Fruit fly (Drosophila melanogaster) whole organism, embryonic: ENCODE measurements around the gene Mettl4.

Source experiments
- Blimp-1 ChIP-seq: fragments of 200-800 bp; sonication (Bioruptor generic); optimal IDR thresholded peaks from 3 replicates; lab custom pipeline; 2018; ENCODE audit warnings: missing biosample characterization, missing genetic modification characterization, mild to moderate bottlenecking, moderate library complexity, missing genetic modification reagents
- CG11398 ChIP-seq: fragments of 200-800 bp; sonication (Bioruptor generic); optimal IDR thresholded peaks from 2 replicates; lab custom pipeline; 2016; ENCODE audit warnings: missing biosample characterization, missing genetic modification characterization
- CG12769 ChIP-seq: fragments of 200-800 bp; sonication (Bioruptor generic); optimal IDR thresholded peaks from 2 replicates; lab custom pipeline; 2019; ENCODE audit warnings: missing biosample characterization, mild to moderate bottlenecking, missing genetic modification characterization, moderate library complexity
- CG13894 ChIP-seq: fragments of 200-800 bp; sonication (Bioruptor generic); optimal IDR thresholded peaks from 3 replicates; lab custom pipeline; 2018; ENCODE audit warnings: missing biosample characterization, mild to moderate bottlenecking, missing genetic modification characterization, moderate library complexity
- CG14860 ChIP-seq: fragments of 200-800 bp; sonication (Bioruptor generic); IDR thresholded peaks from 3 replicates; pipeline ENCODE4 v1.3.6; 2022; ENCODE audit warnings: missing biosample characterization, missing genetic modification characterization; ENCODE audit not compliant: partially characterized antibody
- CG15269 ChIP-seq: fragments of 200-800 bp; sonication (Bioruptor generic); optimal IDR thresholded peaks from 2 replicates; lab custom pipeline; 2018; ENCODE audit warnings: missing biosample characterization, mild to moderate bottlenecking, missing genetic modification characterization, moderate library complexity
- CG16813 ChIP-seq: fragments of 200-800 bp; sonication (Bioruptor generic); IDR thresholded peaks from 3 replicates; pipeline ENCODE4 v1.3.6; 2022; ENCODE audit warnings: missing biosample characterization, missing genetic modification characterization; ENCODE audit not compliant: partially characterized antibody
- CG17359 ChIP-seq: fragments of 200-800 bp; sonication (Bioruptor generic); optimal IDR thresholded peaks from 3 replicates; lab custom pipeline; 2018; ENCODE audit warnings: missing biosample characterization, mild to moderate bottlenecking, missing genetic modification characterization, moderate library complexity
- CG2199 ChIP-seq: fragments of 200-800 bp; sonication (Bioruptor generic); IDR thresholded peaks from 3 replicates; pipeline ENCODE4 v1.3.6; 2022; ENCODE audit warnings: missing biosample characterization, missing genetic modification characterization
- CG32767 ChIP-seq: fragments of 200-800 bp; sonication (Bioruptor generic); IDR thresholded peaks from 2 replicates; pipeline ENCODE4 v1.3.6; 2022; ENCODE audit warnings: missing biosample characterization, missing genetic modification characterization
- CG32772 ChIP-seq: fragments of 200-800 bp; sonication (Bioruptor generic); IDR thresholded peaks from 2 replicates; pipeline ENCODE4 v1.3.6; 2022; ENCODE audit warnings: missing biosample characterization, missing genetic modification characterization
- CG6272 ChIP-seq: fragments of 200-800 bp; sonication (Bioruptor generic); IDR thresholded peaks from 2 replicates; pipeline ENCODE4 v1.3.6; 2022; ENCODE audit warnings: missing biosample characterization, missing genetic modification characterization
- CG6683 ChIP-seq: fragments of 200-800 bp; sonication (Bioruptor generic); optimal IDR thresholded peaks from 2 replicates; lab custom pipeline; 2017; ENCODE audit warnings: missing biosample characterization, mild to moderate bottlenecking, missing genetic modification characterization, missing genetic modification reagents
- CoRest ChIP-seq: fragments of 200-800 bp; sonication (Bioruptor generic); optimal IDR thresholded peaks from 3 replicates; lab custom pipeline; 2018; ENCODE audit warnings: missing biosample characterization, mild to moderate bottlenecking, missing genetic modification characterization, moderate library complexity
- D19A ChIP-seq: fragments of 200-800 bp; optimal IDR thresholded peaks from 3 replicates; lab custom pipeline; 2019; ENCODE audit warnings: missing biosample characterization, mild to moderate bottlenecking, missing genetic modification characterization, moderate library complexity
- Deaf1 ChIP-seq: fragments of 200-800 bp; optimal IDR thresholded peaks from 3 replicates; lab custom pipeline; 2019; ENCODE audit warnings: missing biosample characterization, mild to moderate bottlenecking, missing genetic modification characterization, moderate library complexity
- Doc3 ChIP-seq: fragments of 200-800 bp; sonication (Bioruptor generic); IDR thresholded peaks from 3 replicates; pipeline ENCODE4 v1.3.6; 2022; ENCODE audit warnings: missing biosample characterization, missing genetic modification characterization; ENCODE audit not compliant: partially characterized antibody
- Hand ChIP-seq: fragments of 200-800 bp; sonication (Bioruptor generic); optimal IDR thresholded peaks from 2 replicates; lab custom pipeline; 2017; ENCODE audit warnings: mild to moderate bottlenecking, missing biosample characterization, missing genetic modification reagents, missing genetic modification characterization
- Hr51 ChIP-seq, 2 experiments: fragments of 200-800 bp; sonication (Bioruptor generic); optimal IDR thresholded peaks; 2 replicates in 1 of 2; 3 replicates in 1 of 2; lab custom pipeline; 2016 to 2018; ENCODE audit warnings: missing biosample characterization in 2 of 2, missing genetic modification characterization in 2 of 2, mild to moderate bottlenecking in 1 of 2, moderate library complexity in 1 of 2
- Max ChIP-seq: fragments of 200-800 bp; sonication (Bioruptor generic); optimal IDR thresholded peaks from 2 replicates; lab custom pipeline; 2016; ENCODE audit warnings: missing biosample characterization, mild to moderate bottlenecking, missing genetic modification characterization
- Med ChIP-seq: fragments of 200-800 bp; sonication (Bioruptor generic); peaks from one replicate; lab custom pipeline; 2016; ENCODE audit warnings: missing biosample characterization, missing genetic modification characterization, mild to moderate bottlenecking, inconsistent platforms, moderate library complexity
- Neu2 ChIP-seq: fragments of 200-800 bp; sonication (Bioruptor generic); optimal IDR thresholded peaks from 3 replicates; lab custom pipeline; 2016; ENCODE audit warnings: missing biosample characterization, missing genetic modification characterization, borderline replicate concordance
- Pdp1 ChIP-seq, 2 experiments: fragments of 200-800 bp; sonication (Bioruptor generic); optimal IDR thresholded peaks; 3 replicates each; lab custom pipeline; 2016; ENCODE audit warnings: missing biosample characterization in 2 of 2, missing genetic modification characterization in 2 of 2, mild to moderate bottlenecking in 1 of 2, moderate library complexity in 1 of 2
- Taf1 ChIP-seq: fragments of 200-800 bp; sonication (Bioruptor generic); IDR thresholded peaks from 2 replicates; pipeline ENCODE4 v1.3.6; 2022; ENCODE audit warnings: missing biosample characterization, missing genetic modification characterization
- bbx ChIP-seq: fragments of 200-800 bp; sonication (Bioruptor generic); IDR thresholded peaks from 2 replicates; pipeline ENCODE4 v1.3.6; 2022; ENCODE audit warnings: missing biosample characterization, missing genetic modification characterization; ENCODE audit not compliant: partially characterized antibody
- chinmo ChIP-seq: fragments of 200-800 bp; sonication (Bioruptor generic); IDR thresholded peaks from 4 replicates; pipeline ENCODE4 v1.3.6; 2022; ENCODE audit warnings: missing biosample characterization, missing genetic modification characterization; ENCODE audit not compliant: partially characterized antibody
- dmrt99B ChIP-seq: fragments of 200-800 bp; sonication (Bioruptor generic); optimal IDR thresholded peaks from 2 replicates; lab custom pipeline; 2018; ENCODE audit warnings: missing biosample characterization, mild to moderate bottlenecking, missing genetic modification characterization, moderate library complexity
- emc ChIP-seq: fragments of 200-800 bp; sonication (Bioruptor generic); optimal IDR thresholded peaks from 2 replicates; lab custom pipeline; 2016; ENCODE audit warnings: missing biosample characterization, missing genetic modification characterization
- grn ChIP-seq: fragments of 200-800 bp; sonication (Bioruptor generic); optimal IDR thresholded peaks from 3 replicates; lab custom pipeline; 2017; ENCODE audit warnings: missing biosample characterization, missing genetic modification characterization
- gt ChIP-seq: fragments of 200-800 bp; sonication (Bioruptor generic); IDR thresholded peaks from 2 replicates; pipeline ENCODE4 v1.3.6; 2022; ENCODE audit warnings: missing biosample characterization, missing genetic modification characterization
- kah ChIP-seq: fragments of 200-800 bp; sonication (Bioruptor generic); optimal IDR thresholded peaks from 2 replicates; lab custom pipeline; 2018; ENCODE audit warnings: missing biosample characterization, mild to moderate bottlenecking, missing genetic modification characterization
- kay ChIP-seq: fragments of 200-800 bp; sonication (Bioruptor generic); optimal IDR thresholded peaks from 2 replicates; lab custom pipeline; 2016; ENCODE audit warnings: missing biosample characterization, missing genetic modification characterization
- lmd ChIP-seq: fragments of 200-800 bp; sonication (Bioruptor generic); IDR thresholded peaks from 2 replicates; pipeline ENCODE4 v1.3.6; 2022; ENCODE audit warnings: missing biosample characterization, missing genetic modification characterization
- maf-S ChIP-seq: fragments of 200-800 bp; sonication (Bioruptor generic); optimal IDR thresholded peaks from 2 replicates; lab custom pipeline; 2016; ENCODE audit warnings: missing biosample characterization, missing genetic modification characterization
- mirr ChIP-seq: fragments of 200-800 bp; sonication (Bioruptor generic); optimal IDR thresholded peaks from 3 replicates; lab custom pipeline; 2018; ENCODE audit warnings: missing biosample characterization, mild to moderate bottlenecking, missing genetic modification characterization
- pho ChIP-seq: fragments of 200-800 bp; sonication (Bioruptor generic); optimal IDR thresholded peaks from 2 replicates; lab custom pipeline; 2016; ENCODE audit warnings: missing biosample characterization, missing genetic modification characterization
- prd ChIP-seq, 3 experiments: fragments of >200 bp in 2 of 3; fragments of 200-800 bp in 1 of 3; sonication (Bioruptor generic) in 1 of 3; optimal IDR thresholded peaks in 2 of 3; IDR thresholded peaks in 1 of 3; 2 replicates in 2 of 3; 3 replicates in 1 of 3; pipeline versions ENCODE4 v1.3.6 to Lab custom; 2017 to 2022; ENCODE audit warnings: missing biosample characterization in 1 of 3, missing genetic modification characterization in 1 of 3
- scrt ChIP-seq: fragments of 200-800 bp; sonication (Bioruptor generic); optimal IDR thresholded peaks from 2 replicates; lab custom pipeline; 2018; ENCODE audit warnings: missing biosample characterization, mild to moderate bottlenecking, missing genetic modification characterization, moderate library complexity
- sd ChIP-seq: fragments of 200-800 bp; sonication (Bioruptor generic); optimal IDR thresholded peaks from 3 replicates; lab custom pipeline; 2018; ENCODE audit warnings: missing biosample characterization, mild to moderate bottlenecking, missing genetic modification characterization, moderate library complexity

Mettl4 gene

DNA sequence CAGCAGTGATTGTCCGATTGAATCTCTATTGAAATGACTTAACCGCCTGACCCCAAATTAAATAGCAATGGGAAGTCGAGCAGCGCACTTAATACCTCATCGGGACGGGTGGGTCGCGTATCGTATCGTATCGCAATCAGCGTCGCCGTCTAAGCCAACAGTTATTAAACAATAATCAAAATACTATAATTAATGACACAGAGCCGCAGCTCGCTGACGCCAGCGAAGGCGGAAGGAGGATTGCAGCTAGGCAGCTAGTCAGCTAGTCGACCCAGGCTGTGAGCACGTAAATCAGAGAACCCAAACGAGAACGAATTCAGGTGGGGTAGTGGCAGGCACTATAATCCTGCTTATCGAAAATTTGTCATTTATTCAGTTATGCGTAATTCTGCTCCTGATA lies 42.0 kb downstream of the Mettl4 start, which contains the start of gene NPF:
TSS of gene NPF (plus strand) at position 301 of the 400 bp plus-strand sequence.
- no peak for TF ChIP-seq Doc3
- no peak for TF ChIP-seq kah (GFP tag; lab: Kevin White, UChicago)
- TF ChIP-seq CoRest: no peak
- TF ChIP-seq CG32772 (GFP tag; lab: Robert Waterston, UW): no peak
- TF ChIP-seq emc: no peak
- no peak for TF ChIP-seq mirr (GFP tag; lab: Kevin White, UChicago)
- TF ChIP-seq Neu2: no peak
- TF ChIP-seq prd (optimal IDR thresholded peaks at IDR 0.05; lab: Kevin White, UChicago): no peak
- no peak for TF ChIP-seq prd (GFP tag; IDR thresholded peaks at IDR 0.05; lab: Robert Waterston, UW)
- no peak for TF ChIP-seq CG6272
- no peak for TF ChIP-seq dmrt99B (tag; lab: Kevin White, UChicago)
- TF ChIP-seq maf-S (GFP tag; lab: Kevin White, UChicago): no peak
- no peak for TF ChIP-seq Max (GFP tag; lab: Kevin White, UChicago)
- no peak for TF ChIP-seq CG16813 (GFP tag; lab: Robert Waterston, UW)
- TF ChIP-seq gt (GFP tag; lab: Robert Waterston, UW): no peak
- TF ChIP-seq Hand (GFP tag; lab: Kevin White, UChicago): no peak
- no peak for TF ChIP-seq CG6683 (GFP tag; lab: Kevin White, UChicago)
- no peak for TF ChIP-seq CG17359 (tag; lab: Kevin White, UChicago)
- no peak for TF ChIP-seq D19A
- TF ChIP-seq Taf1 (GFP tag; lab: Robert Waterston, UW): no peak

DNA sequence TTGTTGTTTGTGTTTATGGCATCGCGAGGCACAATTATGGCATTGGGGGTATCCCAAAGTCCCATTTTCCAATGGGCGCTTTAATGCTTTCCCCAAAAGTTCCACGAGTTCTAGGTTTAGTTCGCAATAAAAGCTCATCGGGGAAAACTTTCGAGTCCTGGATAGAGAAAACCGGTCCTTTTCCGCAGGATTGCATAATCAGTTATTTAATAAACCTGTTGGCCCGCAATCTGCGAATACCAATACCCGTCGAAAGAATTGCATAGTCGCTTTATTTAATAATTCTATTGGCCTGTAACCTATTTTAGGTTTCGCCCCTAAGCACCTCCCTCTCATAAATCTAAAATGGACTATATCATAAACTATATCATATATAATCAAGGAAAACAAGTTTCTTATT lies 45.0 kb downstream of the Mettl4 start:
- TF ChIP-seq pho (GFP tag; lab: Kevin White, UChicago) (no peak), Pdp1 (GFP tag; optimal IDR thresholded peaks at IDR 0.05; lab: Kevin White, UChicago) (peak in 1 of 2 experiments; percentile 92), scrt (GFP tag; lab: Kevin White, UChicago) (peak; percentile 75), CG11398 (GFP tag; lab: Kevin White, UChicago) (no peak), lmd (no peak)

- TF ChIP-seq CG12769 (tag; lab: Kevin White, UChicago) (peak; percentile 38), Med (GFP tag; lab: Kevin White, UChicago) (peak; percentile 47), chinmo (GFP tag; lab: Robert Waterston, UW) (0 out of 4 replicates have a peak, but pooled peaks have one; percentile 39), bbx (GFP tag; lab: Robert Waterston, UW) (no peak), CG2199 (GFP tag; lab: Robert Waterston, UW) (no peak), CG13894 (tag; lab: Kevin White, UChicago) (peak; percentile 56), Deaf1 (peak; percentile 85)
- TF ChIP-seq, all 482 proteins: peak for 5
Measured at dm6 chr3R:16604715-16605114, 46.2 kb downstream of the Mettl4 start, which contains the start of gene CG10345. TSS of gene CG10345 (minus strand) at chr3R:16604861.

dm6 chr3R:16600735-16601134 lies 50.2 kb downstream of the Mettl4 start:
- TF ChIP-seq CG32767 (no peak), CG14860 (no peak), kay (no peak), Hr51 (GFP tag; optimal IDR thresholded peaks at IDR 0.05; lab: Kevin White, UChicago) (no peak), grn (GFP tag; lab: Kevin White, UChicago) (peak; percentile 64), sd (tag; lab: Kevin White, UChicago) (peak; percentile 16), chinmo (GFP tag; lab: Robert Waterston, UW) (0 out of 4 replicates have a peak, but pooled peaks have one; percentile 10), CG15269 (peak; percentile 19), Blimp-1 (GFP tag; lab: Kevin White, UChicago) (peak; percentile 55)
